Worm (Caenorhabditis elegans) whole organism, L1 larva: Measurements from ENCODE around the gene T22B2.2.

Source experiments
- C04F5.9 ChIP-seq: sonication (generic microtip); optimal IDR thresholded peaks from 2 replicates; lab custom pipeline; 2016; ENCODE audit warnings: missing genetic modification characterization, missing compliant biosample characterization
- C16A3.4 ChIP-seq: fragments of 150-350 bp; optimal IDR thresholded peaks from 2 replicates; lab custom pipeline; 2014; ENCODE audit warnings: missing biosample characterization, missing genetic modification characterization
- C34B4.2 ChIP-seq: sonication (generic microtip); optimal IDR thresholded peaks from 2 replicates; lab custom pipeline; 2017; ENCODE audit warnings: mild to moderate bottlenecking, missing genetic modification characterization, missing compliant biosample characterization
- aha-1 ChIP-seq: fragments of 150-350 bp; optimal IDR thresholded peaks from 2 replicates; lab custom pipeline; 2014; ENCODE audit warnings: missing biosample characterization, missing genetic modification characterization
- alr-1 ChIP-seq: fragments of 200-800 bp; sonication (Bioruptor generic); optimal IDR thresholded peaks from 2 replicates; lab custom pipeline; 2018; ENCODE audit warnings: borderline replicate concordance, mild to moderate bottlenecking, missing genetic modification characterization, missing compliant biosample characterization
- ama-1 ChIP-seq: fragments of 150-350 bp; optimal IDR thresholded peaks from 2 replicates; lab custom pipeline; 2014
- ceh-63 ChIP-seq: fragments of 200-800 bp; sonication (Bioruptor generic); optimal IDR thresholded peaks from 2 replicates; lab custom pipeline; 2018; ENCODE audit warnings: mild to moderate bottlenecking, missing genetic modification characterization, missing compliant biosample characterization
- ceh-82 ChIP-seq, 3 experiments: fragments of 150-350 bp in 1 of 3; sonication (generic microtip) in 2 of 3; optimal IDR thresholded peaks; 2 replicates each; lab custom pipeline; 2014 to 2017; ENCODE audit warnings: missing biosample characterization in 3 of 3, missing genetic modification characterization in 3 of 3
- ces-1 ChIP-seq: fragments of 150-350 bp; optimal IDR thresholded peaks from 2 replicates; lab custom pipeline; 2014; ENCODE audit warnings: missing biosample characterization, missing genetic modification reagents, missing genetic modification characterization
- dpl-1 ChIP-seq, 3 experiments: fragments of 150-350 bp in 2 of 3; sonication (generic microtip) in 1 of 3; optimal IDR thresholded peaks; 2 replicates each; lab custom pipeline; 2014 to 2017; ENCODE audit warnings: missing biosample characterization in 3 of 3, missing genetic modification characterization in 3 of 3, missing genetic modification reagents in 3 of 3
- efl-1 ChIP-seq, 4 experiments: fragments of 150-350 bp; optimal IDR thresholded peaks in 3 of 4; peaks in 1 of 4; 1 replicate in 1 of 4; 2 replicates in 3 of 4; lab custom pipeline; 2014; ENCODE audit warnings: missing biosample characterization in 2 of 4, missing genetic modification characterization in 2 of 4, missing genetic modification reagents in 2 of 4
- efl-3 ChIP-seq: fragments of 200-800 bp; sonication (Bioruptor generic); optimal IDR thresholded peaks from 2 replicates; lab custom pipeline; 2018; ENCODE audit warnings: mild to moderate bottlenecking, missing genetic modification characterization, missing compliant biosample characterization
- egl-13 ChIP-seq: sonication (generic microtip); optimal IDR thresholded peaks from 2 replicates; lab custom pipeline; 2016; ENCODE audit warnings: missing genotype, missing genetic modification reagents, missing genetic modification characterization, missing compliant biosample characterization
- egl-27 ChIP-seq, 2 experiments: fragments of 150-350 bp in 1 of 2; sonication (generic microtip); optimal IDR thresholded peaks; 3 replicates each; lab custom pipeline; 2017 to 2018; ENCODE audit warnings: missing biosample characterization in 2 of 2, missing genetic modification characterization in 2 of 2, missing genetic modification reagents in 2 of 2
- elt-2 ChIP-seq: sonication (generic microtip); optimal IDR thresholded peaks from 2 replicates; lab custom pipeline; 2016; ENCODE audit warnings: missing genetic modification characterization, mild to moderate bottlenecking, inconsistent platforms, missing compliant biosample characterization, missing genetic modification reagents
- elt-3 ChIP-seq, 6 experiments: fragments of 150-350 bp in 1 of 6; sonication (generic microtip); optimal IDR thresholded peaks; 2 replicates each; lab custom pipeline; 2017 to 2018; ENCODE audit warnings: missing biosample characterization in 6 of 6, missing genetic modification characterization in 6 of 6, inconsistent platforms in 1 of 6
- ets-5 ChIP-seq: fragments of 200-800 bp; sonication (Bioruptor generic); IDR thresholded peaks from 2 replicates; pipeline ENCODE4 v1.3.6; 2022; ENCODE audit warnings: missing genetic modification characterization, missing compliant biosample characterization
- fkh-4 ChIP-seq: sonication (generic microtip); optimal IDR thresholded peaks from 2 replicates; lab custom pipeline; 2016; ENCODE audit warnings: missing compliant biosample characterization, missing genetic modification characterization, borderline replicate concordance
- fkh-8 ChIP-seq: sonication (generic microtip); optimal IDR thresholded peaks from 2 replicates; lab custom pipeline; 2016; ENCODE audit warnings: mild to moderate bottlenecking, missing genetic modification characterization, missing compliant biosample characterization
- grh-1 ChIP-seq: fragments of 200-800 bp; sonication (Bioruptor generic); IDR thresholded peaks from 2 replicates; pipeline ENCODE4 v1.3.6; 2022; ENCODE audit warnings: missing genetic modification reagents, missing genetic modification characterization, missing compliant biosample characterization
- hlh-17 ChIP-seq: fragments of 200-800 bp; sonication (Bioruptor generic); optimal IDR thresholded peaks from 2 replicates; lab custom pipeline; 2018; ENCODE audit warnings: missing genetic modification characterization, mild to moderate bottlenecking, missing compliant biosample characterization, moderate library complexity, borderline replicate concordance
- hlh-4 ChIP-seq: sonication (generic microtip); optimal IDR thresholded peaks from 2 replicates; lab custom pipeline; 2016; ENCODE audit warnings: mild to moderate bottlenecking, missing genetic modification characterization, missing compliant biosample characterization
- hpl-2 ChIP-seq: fragments of 150-350 bp; optimal IDR thresholded peaks from 2 replicates; lab custom pipeline; 2014; ENCODE audit warnings: missing biosample characterization, missing genetic modification reagents, missing genetic modification characterization
- isw-1 ChIP-seq: fragments of 200-800 bp; sonication (Bioruptor generic); IDR thresholded peaks from 2 replicates; pipeline ENCODE4 v1.3.6; 2022; ENCODE audit warnings: missing genetic modification characterization, missing compliant biosample characterization
- lin-35 ChIP-seq, 2 experiments: fragments of 150-350 bp; optimal IDR thresholded peaks; 2 replicates each; lab custom pipeline; 2014; ENCODE audit warnings: missing biosample characterization in 2 of 2, missing genetic modification characterization in 2 of 2, missing genetic modification reagents in 2 of 2
- lir-3 ChIP-seq: sonication (generic microtip); optimal IDR thresholded peaks from 2 replicates; lab custom pipeline; 2016; ENCODE audit warnings: mild to moderate bottlenecking, missing genetic modification characterization, moderate library complexity, missing compliant biosample characterization; ENCODE audit not compliant: poor library complexity
- lsy-2 ChIP-seq, 2 experiments: fragments of 150-350 bp; optimal IDR thresholded peaks; 2 replicates each; lab custom pipeline; 2014; ENCODE audit warnings: missing biosample characterization in 2 of 2, missing genetic modification characterization in 2 of 2
- mdl-1 ChIP-seq, 2 experiments: fragments of 150-350 bp; optimal IDR thresholded peaks; 2 replicates each; lab custom pipeline; 2014 to 2017; ENCODE audit warnings: missing biosample characterization in 2 of 2, missing genetic modification characterization in 2 of 2, inconsistent platforms in 1 of 2
- mef-2 ChIP-seq: fragments of 150-350 bp; optimal IDR thresholded peaks from 2 replicates; lab custom pipeline; 2014; ENCODE audit warnings: missing biosample characterization, missing genetic modification characterization
- mep-1 ChIP-seq: fragments of 150-350 bp; optimal IDR thresholded peaks from 2 replicates; lab custom pipeline; 2014; ENCODE audit warnings: missing biosample characterization, missing genetic modification characterization
- nhr-12 ChIP-seq: sonication (generic microtip); optimal IDR thresholded peaks from 2 replicates; lab custom pipeline; 2017; ENCODE audit warnings: missing biosample characterization, missing genetic modification characterization
- nhr-19 ChIP-seq: fragments of 200-800 bp; sonication (Bioruptor generic); conservative IDR thresholded peaks from 2 replicates; pipeline ENCODE4 v1.3.6; 2022; ENCODE audit warnings: missing genetic modification characterization, missing compliant biosample characterization
- nhr-237 ChIP-seq: fragments of 150-350 bp; optimal IDR thresholded peaks from 2 replicates; lab custom pipeline; 2014; ENCODE audit warnings: missing biosample characterization, missing genetic modification characterization
- nhr-47 ChIP-seq: sonication (generic microtip); optimal IDR thresholded peaks from 2 replicates; lab custom pipeline; 2016; ENCODE audit warnings: mild to moderate bottlenecking, missing genetic modification characterization, moderate library complexity, missing compliant biosample characterization
- nhr-76 ChIP-seq: sonication (generic microtip); optimal IDR thresholded peaks from 2 replicates; lab custom pipeline; 2017; ENCODE audit warnings: missing biosample characterization, missing genetic modification characterization
- nhr-77 ChIP-seq: fragments of 150-350 bp; optimal IDR thresholded peaks from 2 replicates; lab custom pipeline; 2014; ENCODE audit warnings: missing biosample characterization, missing genetic modification characterization
- nhr-90 ChIP-seq: sonication (generic microtip); optimal IDR thresholded peaks from 2 replicates; lab custom pipeline; 2016; ENCODE audit warnings: mild to moderate bottlenecking, missing genetic modification characterization, missing compliant biosample characterization; ENCODE audit not compliant: poor library complexity
- pag-3 ChIP-seq: sonication (generic microtip); optimal IDR thresholded peaks from 2 replicates; lab custom pipeline; 2017; ENCODE audit warnings: missing genetic modification characterization, mild to moderate bottlenecking, missing compliant biosample characterization, antibody characterized with exemption, borderline replicate concordance; ENCODE audit not compliant: insufficient read depth
- pqm-1 ChIP-seq: sonication (generic microtip); optimal IDR thresholded peaks from 3 replicates; lab custom pipeline; 2017; ENCODE audit warnings: missing biosample characterization, missing genetic modification characterization
- rnt-1 ChIP-seq: sonication (generic microtip); optimal IDR thresholded peaks from 2 replicates; lab custom pipeline; 2016; ENCODE audit warnings: mild to moderate bottlenecking, missing genetic modification characterization, moderate library complexity, missing compliant biosample characterization
- sptf-1 ChIP-seq: fragments of 150-350 bp; optimal IDR thresholded peaks from 2 replicates; lab custom pipeline; 2014; ENCODE audit warnings: missing biosample characterization, missing genetic modification characterization
- tlp-1 ChIP-seq: fragments of 150-350 bp; optimal IDR thresholded peaks from 2 replicates; lab custom pipeline; 2014; ENCODE audit warnings: missing biosample characterization, missing genetic modification characterization
- unc-130 ChIP-seq: fragments of 150-350 bp; optimal IDR thresholded peaks from 2 replicates; lab custom pipeline; 2017; ENCODE audit warnings: missing biosample characterization, missing genetic modification characterization, inconsistent platforms
- unc-30 ChIP-seq: sonication (generic microtip); optimal IDR thresholded peaks from 2 replicates; lab custom pipeline; 2017; ENCODE audit warnings: missing biosample characterization, missing genetic modification characterization
- unc-62 ChIP-seq: fragments of 150-350 bp; optimal IDR thresholded peaks from 2 replicates; lab custom pipeline; 2014; ENCODE audit warnings: missing biosample characterization, missing genetic modification reagents, missing genetic modification characterization
- unc-86 ChIP-seq: sonication (generic microtip); optimal IDR thresholded peaks from 2 replicates; lab custom pipeline; 2016; ENCODE audit warnings: missing genetic modification characterization, missing compliant biosample characterization
- unc-98 ChIP-seq: fragments of 200-800 bp; sonication (Bioruptor generic); IDR thresholded peaks from 2 replicates; pipeline ENCODE4 v1.3.6; 2022; ENCODE audit warnings: missing genetic modification characterization, missing compliant biosample characterization
- vab-15 ChIP-seq: sonication (generic microtip); optimal IDR thresholded peaks from 2 replicates; lab custom pipeline; 2017; ENCODE audit warnings: missing genotype, mild to moderate bottlenecking, missing genetic modification characterization, missing compliant biosample characterization
- zag-1 ChIP-seq: fragments of 150-350 bp; optimal IDR thresholded peaks from 2 replicates; lab custom pipeline; 2014; ENCODE audit warnings: missing biosample characterization, missing genetic modification characterization
- ztf-11 ChIP-seq, 2 experiments: sonication (generic microtip); optimal IDR thresholded peaks; 2 replicates each; lab custom pipeline; 2016 to 2017; ENCODE audit warnings: missing genetic modification characterization in 2 of 2, missing biosample characterization in 1 of 2, missing compliant biosample characterization in 1 of 2
- ztf-4 ChIP-seq: fragments of 150-350 bp; optimal IDR thresholded peaks from 2 replicates; lab custom pipeline; 2014; ENCODE audit warnings: missing biosample characterization, missing genetic modification characterization

Gene T22B2.2

ce11 chrX:3969980-3970403, 49.8 kb downstream of the T22B2.2 start (continued):
- TF ChIP-seq unc-30 (tag; lab: Kevin White, UChicago) (no peak), nhr-77 (tag; lab: Kevin White, UChicago) (peak; percentile 77), sptf-1 (tag; lab: Kevin White, UChicago) (no peak), ets-5 (GFP tag; lab: Robert Waterston, UW) (no peak), elt-2 (peak; percentile 71), mep-1 (tag; lab: Kevin White, UChicago) (peak; percentile 91), vab-15 (tag; lab: Kevin White, UChicago) (no peak), ces-1 (GFP tag; lab: Kevin White, UChicago) (peak; percentile 0), pqm-1 (tag; lab: Kevin White, UChicago) (no peak), hlh-17 (GFP tag; lab: Kevin White, UChicago) (no peak), alr-1 (tag; lab: Kevin White, UChicago) (no peak), nhr-90 (tag; lab: Kevin White, UChicago) (peak; percentile 84), ama-1 (lab: Kevin White, UChicago) (no peak), nhr-47 (peak; percentile 86), efl-3 (GFP tag; lab: Kevin White, UChicago) (no peak), ztf-11 (tag; optimal IDR thresholded peaks at IDR 0.05; lab: Kevin White, UChicago) (peak in 1 of 2 experiments; percentile 49), pag-3 (peak; percentile 24), efl-1 (optimal IDR thresholded peaks at IDR 0.05; lab: Kevin White, UChicago) (peak; percentile 35 to 46), efl-1 (GFP tag; optimal IDR thresholded peaks at IDR 0.05 in 1 of 2; lab: Kevin White, UChicago) (peak; percentile 7 to 95), lir-3 (tag; lab: Kevin White, UChicago) (peak; percentile 33), mdl-1 (tag; optimal IDR thresholded peaks at IDR 0.05; lab: Kevin White, UChicago) (peak in 1 of 2 experiments; percentile 77), C34B4.2 (tag; lab: Kevin White, UChicago) (no peak), unc-98 (GFP tag; lab: Robert Waterston, UW) (no peak; the same call in 1 of the 2 replicates), unc-130 (tag; lab: Kevin White, UChicago) (peak; percentile 87), zag-1 (tag; lab: Kevin White, UChicago) (no peak), aha-1 (no peak), isw-1 (GFP tag; lab: Robert Waterston, UW) (peak; percentile 29), dpl-1 (GFP tag; optimal IDR thresholded peaks at IDR 0.05; lab: Kevin White, UChicago) (peak in 2 of 3 experiments; percentile 5 to 14), fkh-4 (tag; lab: Kevin White, UChicago) (no peak), rnt-1 (tag; lab: Kevin White, UChicago) (peak; percentile 83), fkh-8 (tag; lab: Kevin White, UChicago) (peak; percentile 60), hpl-2 (no peak), lsy-2 (tag; optimal IDR thresholded peaks at IDR 0.05; lab: Kevin White, UChicago) (peak; percentile 62 to 72), ceh-63 (GFP tag; lab: Kevin White, UChicago) (no peak), elt-3 (tag; optimal IDR thresholded peaks at IDR 0.05; lab: Kevin White, UChicago) (peak in 2 of 6 experiments; percentile 25 to 73), unc-86 (peak; percentile 68), lin-35 (GFP tag; optimal IDR thresholded peaks at IDR 0.05; lab: Kevin White, UChicago) (peak; percentile 43 to 78), nhr-237 (no peak), nhr-12 (tag; lab: Kevin White, UChicago) (no peak), unc-62 (GFP tag; lab: Kevin White, UChicago) (no peak), C16A3.4 (tag; lab: Kevin White, UChicago) (peak; percentile 78), tlp-1 (tag; lab: Kevin White, UChicago) (no peak), nhr-76 (tag; lab: Kevin White, UChicago) (no peak), mef-2 (tag; lab: Kevin White, UChicago) (no peak), hlh-4 (tag; lab: Kevin White, UChicago) (no peak), egl-13 (tag; lab: Kevin White, UChicago) (peak; percentile 44), ztf-4 (tag; lab: Kevin White, UChicago) (peak; percentile 42), ceh-82 (tag; optimal IDR thresholded peaks at IDR 0.05; lab: Kevin White, UChicago) (peak; percentile 69 to 70 (median 70)), nhr-19 (GFP tag; lab: Robert Waterston, UW) (peak; percentile 81), C04F5.9 (tag; lab: Kevin White, UChicago) (no peak), grh-1 (GFP tag; lab: Robert Waterston, UW) (peak; percentile 61; the same call in 1 of the 2 replicates), egl-27 (tag; optimal IDR thresholded peaks at IDR 0.05; lab: Kevin White, UChicago) (peak in 1 of 2 experiments; percentile 41)
